Fruit fly (Drosophila melanogaster) whole organism, embryonic: ENCODE measurements around the gene SdicB.
A peak's percentile ranks its signal among the peaks of the same experiment; 100 is the strongest.

ENCODE experiments used
- B-H2 ChIP-seq: fragments of 200-800 bp; sonication (Bioruptor generic); optimal IDR thresholded peaks from 2 replicates; lab custom pipeline; 2018; ENCODE audit warnings: missing biosample characterization, mild to moderate bottlenecking, missing genetic modification characterization
- CG10462 ChIP-seq: fragments of 200-800 bp; sonication (Bioruptor generic); optimal IDR thresholded peaks from 2 replicates; lab custom pipeline; 2016; ENCODE audit warnings: missing biosample characterization, missing genetic modification characterization
- CG10543 ChIP-seq: fragments of 200-800 bp; sonication (Bioruptor generic); optimal IDR thresholded peaks from 3 replicates; lab custom pipeline; 2017; ENCODE audit warnings: missing biosample characterization, mild to moderate bottlenecking, missing genetic modification characterization, moderate library complexity
- CG11247 ChIP-seq: fragments of 200-800 bp; sonication (Bioruptor generic); IDR thresholded peaks from 2 replicates; pipeline ENCODE4 v1.3.6; 2022; ENCODE audit warnings: missing biosample characterization, missing genetic modification characterization
- CG13287 ChIP-seq: fragments of 200-800 bp; sonication (Bioruptor generic); IDR thresholded peaks from 2 replicates; pipeline ENCODE4 v1.3.6; 2022; ENCODE audit warnings: missing biosample characterization, missing genetic modification characterization; ENCODE audit not compliant: partially characterized antibody
- CG13296 ChIP-seq: fragments of 200-800 bp; sonication (Bioruptor generic); optimal IDR thresholded peaks from 3 replicates; lab custom pipeline; 2018; ENCODE audit warnings: missing biosample characterization, mild to moderate bottlenecking, missing genetic modification characterization
- CG13775 ChIP-seq: fragments of 200-800 bp; sonication (Bioruptor generic); optimal IDR thresholded peaks from 3 replicates; lab custom pipeline; 2017; ENCODE audit warnings: missing biosample characterization, mild to moderate bottlenecking, missing genetic modification characterization
- CG1603 ChIP-seq: fragments of 200-800 bp; sonication (Bioruptor generic); optimal IDR thresholded peaks from 2 replicates; lab custom pipeline; 2019; ENCODE audit warnings: missing biosample characterization, mild to moderate bottlenecking, missing genetic modification characterization, moderate library complexity
- CG16863 ChIP-seq: fragments of 200-800 bp; sonication (Bioruptor generic); optimal IDR thresholded peaks from 3 replicates; lab custom pipeline; 2016; ENCODE audit warnings: missing biosample characterization, missing genetic modification characterization
- CG17568 ChIP-seq: fragments of 200-800 bp; sonication (Bioruptor generic); optimal IDR thresholded peaks from 2 replicates; lab custom pipeline; 2018; ENCODE audit warnings: missing biosample characterization, mild to moderate bottlenecking, missing genetic modification characterization, moderate library complexity
- CG17912 ChIP-seq: fragments of 200-800 bp; sonication (Bioruptor generic); optimal IDR thresholded peaks from 2 replicates; lab custom pipeline; 2018; ENCODE audit warnings: missing biosample characterization, mild to moderate bottlenecking, missing genetic modification characterization
- CG1792 ChIP-seq: fragments of 200-800 bp; sonication (Bioruptor generic); optimal IDR thresholded peaks from 2 replicates; lab custom pipeline; 2016; ENCODE audit warnings: missing biosample characterization, missing genetic modification characterization
- CG18262 ChIP-seq: fragments of 200-800 bp; optimal IDR thresholded peaks from 3 replicates; lab custom pipeline; 2019; ENCODE audit warnings: missing biosample characterization, mild to moderate bottlenecking, missing genetic modification characterization, moderate library complexity
- CG2875 ChIP-seq: fragments of 200-800 bp; sonication (Bioruptor generic); optimal IDR thresholded peaks from 2 replicates; lab custom pipeline; 2017; ENCODE audit warnings: missing biosample characterization, mild to moderate bottlenecking, missing genetic modification characterization, missing genetic modification reagents
- CG31441 ChIP-seq: fragments of 200-800 bp; sonication (Bioruptor generic); IDR thresholded peaks from 2 replicates; pipeline ENCODE4 v1.3.6; 2022; ENCODE audit warnings: missing biosample characterization, missing genetic modification characterization
- CG34224 ChIP-seq: fragments of 200-800 bp; sonication (Bioruptor generic); IDR thresholded peaks from 3 replicates; pipeline ENCODE4 v1.3.6; 2022; ENCODE audit warnings: missing biosample characterization, missing genetic modification characterization; ENCODE audit not compliant: partially characterized antibody
- CG4424 ChIP-seq: fragments of 200-800 bp; sonication (Bioruptor generic); optimal IDR thresholded peaks from 3 replicates; lab custom pipeline; 2016; ENCODE audit warnings: missing biosample characterization, missing genetic modification characterization
- CHES-1-like ChIP-seq: fragments of 200-800 bp; sonication (Bioruptor generic); optimal IDR thresholded peaks from 2 replicates; lab custom pipeline; 2016; ENCODE audit warnings: missing biosample characterization, missing genetic modification characterization
- CoRest ChIP-seq: fragments of 200-800 bp; sonication (Bioruptor generic); optimal IDR thresholded peaks from 3 replicates; lab custom pipeline; 2018; ENCODE audit warnings: missing biosample characterization, mild to moderate bottlenecking, missing genetic modification characterization, moderate library complexity
- D ChIP-seq, 2 experiments: fragments of 200-800 bp in 1 of 2; fragments of >200 bp in 1 of 2; sonication (Bioruptor generic) in 1 of 2; optimal IDR thresholded peaks; 2 replicates in 1 of 2; 3 replicates in 1 of 2; lab custom pipeline; 2017; ENCODE audit warnings: mild to moderate bottlenecking in 1 of 2, missing biosample characterization in 1 of 2, missing genetic modification characterization in 1 of 2, missing genetic modification reagents in 1 of 2
- Dbx ChIP-seq: fragments of 200-800 bp; sonication (Bioruptor generic); IDR thresholded peaks from 3 replicates; pipeline ENCODE4 v1.3.6; 2022; ENCODE audit warnings: missing biosample characterization, missing genetic modification characterization
- Doc2 ChIP-seq: fragments of 200-800 bp; sonication (Bioruptor generic); IDR thresholded peaks from 2 replicates; pipeline ENCODE4 v1.3.6; 2022; ENCODE audit warnings: missing biosample characterization, missing genetic modification characterization
- E2f2 ChIP-seq: fragments of 200-800 bp; sonication (Bioruptor generic); IDR thresholded peaks from 2 replicates; pipeline ENCODE4 v1.3.6; 2022; ENCODE audit warnings: missing biosample characterization, missing genetic modification characterization
- Eip74EF ChIP-seq, 2 experiments: fragments of 200-800 bp in 1 of 2; fragments of >200 bp in 1 of 2; sonication (Bioruptor generic) in 1 of 2; optimal IDR thresholded peaks; 2 replicates each; lab custom pipeline; 2017 to 2019; ENCODE audit warnings: missing biosample characterization in 2 of 2, missing genetic modification characterization in 2 of 2, mild to moderate bottlenecking in 1 of 2, moderate library complexity in 1 of 2
- Ets97D ChIP-seq: fragments of 200-800 bp; sonication (Bioruptor generic); optimal IDR thresholded peaks from 3 replicates; lab custom pipeline; 2016; ENCODE audit warnings: missing biosample characterization, missing genetic modification characterization
- Fer1 ChIP-seq: fragments of 200-800 bp; sonication (Bioruptor generic); optimal IDR thresholded peaks from 2 replicates; lab custom pipeline; 2017; ENCODE audit warnings: missing biosample characterization, mild to moderate bottlenecking, missing genetic modification characterization
- Hmr ChIP-seq: fragments of 200-800 bp; sonication (Bioruptor generic); optimal IDR thresholded peaks from 3 replicates; lab custom pipeline; 2017; ENCODE audit warnings: mild to moderate bottlenecking, missing biosample characterization, missing genetic modification reagents, missing genetic modification characterization
- Mad ChIP-seq: fragments of 200-800 bp; sonication (Bioruptor generic); optimal IDR thresholded peaks from 2 replicates; lab custom pipeline; 2016; ENCODE audit warnings: missing biosample characterization, missing genetic modification characterization
- Myb ChIP-seq: fragments of 200-800 bp; sonication (Bioruptor generic); optimal IDR thresholded peaks from 2 replicates; lab custom pipeline; 2016; ENCODE audit warnings: missing biosample characterization, missing genetic modification characterization
- Oaz ChIP-seq: fragments of 200-800 bp; sonication (Bioruptor generic); IDR thresholded peaks from 2 replicates; pipeline ENCODE4 v1.3.6; 2022; ENCODE audit warnings: missing biosample characterization, missing genetic modification characterization
- Oli ChIP-seq: fragments of 200-800 bp; sonication (Bioruptor generic); optimal IDR thresholded peaks from 2 replicates; lab custom pipeline; 2018; ENCODE audit warnings: missing biosample characterization, mild to moderate bottlenecking, missing genetic modification characterization, moderate library complexity
- Stat92E ChIP-seq, 3 experiments: fragments of >200 bp in 2 of 3; fragments of 200-800 bp in 1 of 3; sonication (Bioruptor generic) in 1 of 3; optimal IDR thresholded peaks; 2 replicates each; lab custom pipeline; 2017 to 2019; ENCODE audit warnings: missing biosample characterization in 3 of 3, missing genetic modification characterization in 3 of 3, mild to moderate bottlenecking in 1 of 3, moderate library complexity in 1 of 3
- Xbp1 ChIP-seq: fragments of 200-800 bp; sonication (Bioruptor generic); optimal IDR thresholded peaks from 3 replicates; lab custom pipeline; 2016; ENCODE audit warnings: missing biosample characterization, mild to moderate bottlenecking, missing genetic modification characterization
- Xrp1 ChIP-seq: fragments of 200-800 bp; sonication (Bioruptor generic); IDR thresholded peaks from 2 replicates; pipeline ENCODE4 v1.3.6; 2022; ENCODE audit warnings: missing biosample characterization, missing genetic modification characterization
- dm ChIP-seq: fragments of 200-800 bp; sonication (Bioruptor generic); optimal IDR thresholded peaks from 3 replicates; lab custom pipeline; 2016; ENCODE audit warnings: missing biosample characterization, missing genetic modification characterization
- exex ChIP-seq: fragments of 200-800 bp; sonication (Bioruptor generic); optimal IDR thresholded peaks from 4 replicates; lab custom pipeline; 2018; ENCODE audit warnings: missing biosample characterization, mild to moderate bottlenecking, missing genetic modification characterization, moderate library complexity
- fd96Cb ChIP-seq: fragments of 200-800 bp; sonication (Bioruptor generic); optimal IDR thresholded peaks from 2 replicates; lab custom pipeline; 2018; ENCODE audit warnings: missing biosample characterization, mild to moderate bottlenecking, missing genetic modification characterization, moderate library complexity
- gce ChIP-seq: fragments of 200-800 bp; sonication (Bioruptor generic); IDR thresholded peaks from 3 replicates; pipeline ENCODE4 v1.3.6; 2022; ENCODE audit warnings: missing biosample characterization, missing genetic modification characterization
- ham ChIP-seq: fragments of 200-800 bp; sonication (Bioruptor generic); IDR thresholded peaks from 2 replicates; pipeline ENCODE4 v1.3.6; 2022; ENCODE audit warnings: missing biosample characterization, missing genetic modification characterization
- hb ChIP-seq: fragments of 200-800 bp; sonication (Bioruptor generic); IDR thresholded peaks from 3 replicates; pipeline ENCODE4 v1.3.6; 2022; ENCODE audit warnings: missing biosample characterization, missing genetic modification characterization; ENCODE audit not compliant: partially characterized antibody
- lmd ChIP-seq: fragments of 200-800 bp; sonication (Bioruptor generic); IDR thresholded peaks from 2 replicates; pipeline ENCODE4 v1.3.6; 2022; ENCODE audit warnings: missing biosample characterization, missing genetic modification characterization
- otp ChIP-seq: fragments of 200-800 bp; sonication (Bioruptor generic); IDR thresholded peaks from 3 replicates; pipeline ENCODE4, ENCODE4 v1.3.6; 2022; ENCODE audit warnings: missing biosample characterization, missing genetic modification characterization
- pita ChIP-seq: fragments of 200-800 bp; sonication (Bioruptor generic); optimal IDR thresholded peaks from 2 replicates; lab custom pipeline; 2017; ENCODE audit warnings: missing biosample characterization, mild to moderate bottlenecking, missing genetic modification characterization
- schlank ChIP-seq: fragments of 200-800 bp; sonication (Bioruptor generic); optimal IDR thresholded peaks from 2 replicates; lab custom pipeline; 2018; ENCODE audit warnings: missing biosample characterization, mild to moderate bottlenecking, missing genetic modification characterization
- slp2 ChIP-seq: fragments of 200-800 bp; sonication (Bioruptor generic); optimal IDR thresholded peaks from 2 replicates; lab custom pipeline; 2016; ENCODE audit warnings: missing biosample characterization, missing genetic modification characterization
- sr ChIP-seq: fragments of 200-800 bp; sonication (Bioruptor generic); IDR thresholded peaks from 3 replicates; pipeline ENCODE4 v1.3.6; 2022; ENCODE audit warnings: missing biosample characterization, missing genetic modification characterization
- tap ChIP-seq: fragments of 200-800 bp; optimal IDR thresholded peaks from 3 replicates; lab custom pipeline; 2019; ENCODE audit warnings: missing biosample characterization, mild to moderate bottlenecking, missing genetic modification characterization, moderate library complexity
- unpg ChIP-seq: fragments of 200-800 bp; sonication (Bioruptor generic); optimal IDR thresholded peaks from 3 replicates; lab custom pipeline; 2018; ENCODE audit warnings: missing biosample characterization, mild to moderate bottlenecking, missing genetic modification characterization, moderate library complexity
- z ChIP-seq: fragments of 200-800 bp; sonication (Bioruptor generic); IDR thresholded peaks from 3 replicates; pipeline ENCODE4 v1.3.6; 2022; ENCODE audit warnings: missing biosample characterization, missing genetic modification characterization

Gene SdicB

dm6 chrX:20173464-20173995 lies 35.9 kb downstream of the SdicB start, which contains the start of gene AnxB10 (continued):
- TF ChIP-seq B-H2 (GFP tag; lab: Kevin White, UChicago) (no peak), z (GFP tag; lab: Robert Waterston, UW) (no peak), Oli (tag; lab: Kevin White, UChicago) (peak; percentile 69), CG2875 (peak; percentile 35), Stat92E (GFP tag; optimal IDR thresholded peaks at IDR 0.05; lab: Kevin White, UChicago) (no peak), D (optimal IDR thresholded peaks at IDR 0.05; lab: Kevin White, UChicago) (no peak), D (GFP tag; optimal IDR thresholded peaks at IDR 0.05; lab: Kevin White, UChicago) (peak; percentile 49), CG1792 (GFP tag; lab: Kevin White, UChicago) (peak; percentile 76), CHES-1-like (GFP tag; lab: Kevin White, UChicago) (peak; percentile 14), Dbx (GFP tag; lab: Robert Waterston, UW) (peak; percentile 56; the same call in 1 of the 3 replicates), CG31441 (GFP tag; lab: Robert Waterston, UW) (peak; percentile 64), CG1603 (tag; lab: Kevin White, UChicago) (no peak), CG17912 (GFP tag; lab: Kevin White, UChicago) (no peak), gce (GFP tag; lab: Robert Waterston, UW) (no peak), Mad (GFP tag; lab: Kevin White, UChicago) (peak; percentile 33), sr (no peak), Xbp1 (GFP tag; lab: Kevin White, UChicago) (peak; percentile 68), lmd (GFP tag; lab: Robert Waterston, UW) (peak; percentile 51), CG10543 (GFP tag; lab: Kevin White, UChicago) (no peak), CG11247 (no peak), Myb (GFP tag; lab: Kevin White, UChicago) (peak; percentile 4), Oaz (no peak), CG13287 (GFP tag; lab: Robert Waterston, UW) (no peak), Hmr (GFP tag; lab: Kevin White, UChicago) (no peak), Eip74EF (GFP tag; optimal IDR thresholded peaks at IDR 0.05; lab: Kevin White, UChicago) (no peak), otp (GFP tag; lab: Robert Waterston, UW) (no peak), CG16863 (GFP tag; lab: Kevin White, UChicago) (peak; percentile 52), exex (tag; lab: Kevin White, UChicago) (no peak), slp2 (GFP tag; lab: Kevin White, UChicago) (peak; percentile 58), ham (GFP tag; lab: Robert Waterston, UW) (no peak), dm (GFP tag; lab: Kevin White, UChicago) (no peak), hb (GFP tag; lab: Robert Waterston, UW) (no peak), CG4424 (GFP tag; lab: Kevin White, UChicago) (peak; percentile 64), E2f2 (GFP tag; lab: Robert Waterston, UW) (0 out of 2 replicates have a peak, but pooled peaks have one; percentile 23), CG18262 (tag; lab: Kevin White, UChicago) (peak; percentile 68), unpg (peak; percentile 29), Fer1 (GFP tag; lab: Kevin White, UChicago) (peak; percentile 76), CG10462 (GFP tag; lab: Kevin White, UChicago) (no peak), CG17568 (GFP tag; lab: Kevin White, UChicago) (no peak), CoRest (tag; lab: Kevin White, UChicago) (peak; percentile 61), CG34224 (GFP tag; lab: Robert Waterston, UW) (no peak), Doc2 (GFP tag; lab: Robert Waterston, UW) (no peak), fd96Cb (peak; percentile 67), CG13775 (GFP tag; lab: Kevin White, UChicago) (peak; percentile 50), Ets97D (GFP tag; lab: Kevin White, UChicago) (peak; percentile 16), Xrp1 (peak; percentile 57; the same call in 1 of the 2 replicates), CG13296 (GFP tag; lab: Kevin White, UChicago) (peak; percentile 74), schlank (tag; lab: Kevin White, UChicago) (no peak), pita (GFP tag; lab: Kevin White, UChicago) (no peak), tap (tag; lab: Kevin White, UChicago) (peak; percentile 36)
